Worm (Caenorhabditis elegans): ENCODE measurements around the gene srz-90.

srz-90 gene

ce11 chrV:17539289-17539688 lies 11.5 kb downstream of the srz-90 start:
- TF ChIP-seq hlh-6 (tag; optimal IDR thresholded peaks at IDR 0.05): no peak
- TF ChIP-seq dve-1 (tag; optimal IDR thresholded peaks at IDR 0.05): no peak
- peak; percentile 37 for TF ChIP-seq ceh-48 (tag; optimal IDR thresholded peaks at IDR 0.05)

- TF ChIP-seq dmd-4 (tag; optimal IDR thresholded peaks at IDR 0.05; ENCODE audit: borderline replicate concordance): no peak
- no peak for TF ChIP-seq rnt-1 (tag; optimal IDR thresholded peaks at IDR 0.05)
- no peak for TF ChIP-seq ztf-16 (tag; optimal IDR thresholded peaks at IDR 0.05)
- no peak for TF ChIP-seq ceh-48 (tag; optimal IDR thresholded peaks at IDR 0.05)
- no peak for TF ChIP-seq ceh-24 (tag; optimal IDR thresholded peaks at IDR 0.05)
- TF ChIP-seq hlh-8 (tag; optimal IDR thresholded peaks at IDR 0.05): no peak
- TF ChIP-seq ahr-1 (tag; optimal IDR thresholded peaks at IDR 0.05): no peak
- no peak for TF ChIP-seq fkh-10 (GFP tag; optimal IDR thresholded peaks at IDR 0.05)
- no peak for TF ChIP-seq eyg-1 (tag; optimal IDR thresholded peaks at IDR 0.05)
- TF ChIP-seq pat-9 (tag; optimal IDR thresholded peaks at IDR 0.05): no peak
- TF ChIP-seq unc-3 (GFP tag; conservative IDR thresholded peaks at IDR 0.05): no peak
- TF ChIP-seq unc-3 (tag; optimal IDR thresholded peaks at IDR 0.05): no peak
- TF ChIP-seq unc-86 (tag; optimal IDR thresholded peaks at IDR 0.05): no peak
- no peak for TF ChIP-seq elt-2 (tag; optimal IDR thresholded peaks at IDR 0.05)
- no peak for TF ChIP-seq hlh-15 (tag; optimal IDR thresholded peaks at IDR 0.05)
- no peak for TF ChIP-seq ref-2 (tag; optimal IDR thresholded peaks at IDR 0.05)
Observed at ce11 chrV:17540295-17540694, 12.5 kb downstream of the srz-90 start, which contains the start of gene srz-25. Gene srz-25, plus strand, starts transcription at chrV:17540595.

ce11 chrV:17542304-17542703 lies 14.5 kb downstream of the srz-90 start:
- no peak for TF ChIP-seq lim-6 (tag; optimal IDR thresholded peaks at IDR 0.05)
- no peak for TF ChIP-seq ceh-30 (tag; optimal IDR thresholded peaks at IDR 0.05)
- no peak for TF ChIP-seq unc-55 (GFP tag; optimal IDR thresholded peaks at IDR 0.05)
- TF ChIP-seq elt-2 (tag; optimal IDR thresholded peaks at IDR 0.05): no peak
- TF ChIP-seq C08G9.2 (tag; optimal IDR thresholded peaks at IDR 0.05): no peak
- TF ChIP-seq ceh-9 (tag; optimal IDR thresholded peaks at IDR 0.05): no peak
- no peak for TF ChIP-seq unc-42 (tag; optimal IDR thresholded peaks at IDR 0.05)
- no peak for TF ChIP-seq pha-4 (tag; optimal IDR thresholded peaks at IDR 0.05)
- no peak for TF ChIP-seq pag-3 (tag; optimal IDR thresholded peaks at IDR 0.05; ENCODE audit: borderline replicate concordance)
- no peak for TF ChIP-seq nhr-11 (tag; optimal IDR thresholded peaks at IDR 0.05)
- no peak for TF ChIP-seq lin-11 (tag; optimal IDR thresholded peaks at IDR 0.05)
- no peak for TF ChIP-seq pax-1 (tag; optimal IDR thresholded peaks at IDR 0.05)
- TF ChIP-seq ceh-14 (tag; optimal IDR thresholded peaks at IDR 0.05): no peak
- TF ChIP-seq Y22D7AL.16 (tag; optimal IDR thresholded peaks at IDR 0.05): no peak
- TF ChIP-seq ceh-19 (GFP tag; optimal IDR thresholded peaks at IDR 0.05): no peak
- no peak for TF ChIP-seq rnt-1 (tag; optimal IDR thresholded peaks at IDR 0.05)
- no peak for TF ChIP-seq zip-5 (tag; optimal IDR thresholded peaks at IDR 0.05)
- no peak for TF ChIP-seq unc-3 (GFP tag; conservative IDR thresholded peaks at IDR 0.05)
- TF ChIP-seq unc-3 (tag; optimal IDR thresholded peaks at IDR 0.05): no peak
- no peak for TF ChIP-seq hlh-8 (tag; optimal IDR thresholded peaks at IDR 0.05)
- no peak for TF ChIP-seq fax-1 (tag; optimal IDR thresholded peaks at IDR 0.05)

ce11 chrV:17546931-17547330 lies 19.1 kb downstream of the srz-90 start:
- no peak for TF ChIP-seq K02D7.2 (tag; optimal IDR thresholded peaks at IDR 0.05)
- no peak for TF ChIP-seq odd-2 (tag; optimal IDR thresholded peaks at IDR 0.05)
- TF ChIP-seq ceh-34 (tag; optimal IDR thresholded peaks at IDR 0.05): no peak
- TF ChIP-seq sox-4 (tag; optimal IDR thresholded peaks at IDR 0.05): no peak
- TF ChIP-seq pax-1 (tag; optimal IDR thresholded peaks at IDR 0.05): no peak
- TF ChIP-seq ceh-45 (GFP tag; IDR thresholded peaks at IDR 0.05): no peak
- TF ChIP-seq sox-2 (GFP tag; IDR thresholded peaks at IDR 0.05): no peak
- TF ChIP-seq Y22D7AL.16 (tag; optimal IDR thresholded peaks at IDR 0.05): no peak
- no peak for TF ChIP-seq npax-4 (tag; optimal IDR thresholded peaks at IDR 0.05)
- TF ChIP-seq unc-55 (GFP tag; optimal IDR thresholded peaks at IDR 0.05): no peak
- TF ChIP-seq ref-2 (tag; optimal IDR thresholded peaks at IDR 0.05): no peak
- no peak for TF ChIP-seq zip-5 (tag; optimal IDR thresholded peaks at IDR 0.05)

All from whole organism, late embryonic.